Worm (Caenorhabditis elegans) whole organism, young adult: ENCODE results near the gene lys-10.

Experiments used
- B0336.3 ChIP-seq: fragments of 200-800 bp; sonication (Bioruptor generic); IDR thresholded peaks from 2 replicates; pipeline ENCODE4 v1.3.6; 2022; ENCODE audit warnings: missing genetic modification characterization, missing compliant biosample characterization
- F10E7.11 ChIP-seq: sonication (generic microtip); optimal IDR thresholded peaks from 2 replicates; lab custom pipeline; 2017; ENCODE audit warnings: mild to moderate bottlenecking, missing genetic modification characterization, moderate library complexity, missing compliant biosample characterization
- F22D6.2 ChIP-seq: sonication (generic microtip); optimal IDR thresholded peaks from 2 replicates; lab custom pipeline; 2016; ENCODE audit warnings: mild to moderate bottlenecking, missing genetic modification characterization, missing compliant biosample characterization
- F33H1.4 ChIP-seq: fragments of 200-800 bp; sonication (Bioruptor generic); IDR thresholded peaks from 2 replicates; pipeline ENCODE4 v1.3.6; 2022; ENCODE audit warnings: missing genetic modification reagents, missing genetic modification characterization, missing compliant biosample characterization
- F49E8.2 ChIP-seq: sonication (generic microtip); optimal IDR thresholded peaks from 3 replicates; lab custom pipeline; 2017; ENCODE audit warnings: missing genetic modification characterization, mild to moderate bottlenecking, missing compliant biosample characterization, antibody characterized with exemption, moderate library complexity; ENCODE audit not compliant: insufficient read depth
- F57A8.1 ChIP-seq: fragments of 200-800 bp; sonication (Bioruptor generic); optimal IDR thresholded peaks from 2 replicates; lab custom pipeline; 2018; ENCODE audit warnings: mild to moderate bottlenecking, missing genetic modification characterization, moderate library complexity, missing compliant biosample characterization
- Y79H2A.3 ChIP-seq: fragments of 200-800 bp; sonication (Bioruptor generic); conservative IDR thresholded peaks from 2 replicates; pipeline ENCODE4 v1.3.6; 2022; ENCODE audit warnings: missing genetic modification reagents, missing genetic modification characterization, missing compliant biosample characterization
- akir-1 ChIP-seq: fragments of 200-800 bp; sonication (Bioruptor generic); optimal IDR thresholded peaks from 2 replicates; lab custom pipeline; 2018; ENCODE audit warnings: mild to moderate bottlenecking, missing genetic modification characterization, moderate library complexity, missing compliant biosample characterization
- ama-1 ChIP-seq, 3 experiments: fragments of 150-350 bp in 1 of 3; sonication (generic microtip) in 2 of 3; optimal IDR thresholded peaks; 2 replicates each; lab custom pipeline; 2014 to 2018; ENCODE audit warnings: missing biosample characterization in 2 of 3, missing genetic modification characterization in 2 of 3, missing genetic modification reagents in 2 of 3
- aptf-3 ChIP-seq: fragments of 200-800 bp; sonication (Bioruptor generic); IDR thresholded peaks from 2 replicates; pipeline ENCODE4 v1.3.6; 2022; ENCODE audit warnings: missing genetic modification characterization, missing compliant biosample characterization
- attf-6 ChIP-seq: fragments of 200-800 bp; sonication (Bioruptor generic); IDR thresholded peaks from 2 replicates; pipeline ENCODE4 v1.3.6; 2022; ENCODE audit warnings: missing genetic modification reagents, missing genetic modification characterization, missing compliant biosample characterization
- bed-1 ChIP-seq: fragments of 200-800 bp; sonication (Bioruptor generic); IDR thresholded peaks from 2 replicates; pipeline ENCODE4 v1.3.6; 2022; ENCODE audit warnings: missing genetic modification reagents, missing genetic modification characterization, missing compliant biosample characterization
- ceh-27 ChIP-seq: fragments of 200-800 bp; sonication (Bioruptor generic); optimal IDR thresholded peaks from 2 replicates; lab custom pipeline; 2018; ENCODE audit warnings: mild to moderate bottlenecking, missing genetic modification characterization, moderate library complexity, missing compliant biosample characterization
- ceh-40 ChIP-seq: fragments of 200-800 bp; sonication (Bioruptor generic); IDR thresholded peaks from 2 replicates; pipeline ENCODE4 v1.3.6; 2022; ENCODE audit warnings: missing genetic modification characterization, missing compliant biosample characterization
- dox-1 ChIP-seq: fragments of 200-800 bp; sonication (Bioruptor generic); IDR thresholded peaks from 2 replicates; pipeline ENCODE4 v1.3.6; 2022; ENCODE audit warnings: missing genetic modification reagents, missing genetic modification characterization, missing compliant biosample characterization
- fkh-3 ChIP-seq: sonication (generic microtip); optimal IDR thresholded peaks from 2 replicates; lab custom pipeline; 2016; ENCODE audit warnings: mild to moderate bottlenecking, missing genetic modification characterization, missing compliant biosample characterization
- him-1 ChIP-seq: sonication (generic microtip); optimal IDR thresholded peaks from 2 replicates; lab custom pipeline; 2016; ENCODE audit warnings: missing genotype, missing genetic modification reagents, missing genetic modification characterization, missing compliant biosample characterization
- hrde-1 ChIP-seq: sonication (generic microtip); optimal IDR thresholded peaks from 2 replicates; lab custom pipeline; 2016; ENCODE audit warnings: missing genetic modification characterization, mild to moderate bottlenecking, missing compliant biosample characterization, moderate library complexity, missing genotype, missing genetic modification reagents, borderline replicate concordance
- hsf-1 ChIP-seq: fragments of 200-800 bp; sonication (Bioruptor generic); IDR thresholded peaks from 2 replicates; pipeline ENCODE4 v1.3.6; 2022; ENCODE audit warnings: missing genetic modification reagents, missing genetic modification characterization, missing compliant biosample characterization
- lin-26 ChIP-seq: fragments of 200-800 bp; sonication (Bioruptor generic); IDR thresholded peaks from 2 replicates; pipeline ENCODE4 v1.3.6; 2022; ENCODE audit warnings: missing genetic modification reagents, missing genetic modification characterization, missing compliant biosample characterization
- lin-40 ChIP-seq: sonication (generic microtip); optimal IDR thresholded peaks from 2 replicates; lab custom pipeline; 2016; ENCODE audit warnings: missing genetic modification characterization, mild to moderate bottlenecking, missing compliant biosample characterization, missing genotype, missing genetic modification reagents
- lsy-27 ChIP-seq: sonication (generic microtip); optimal IDR thresholded peaks from 2 replicates; lab custom pipeline; 2017; ENCODE audit warnings: missing genetic modification characterization, mild to moderate bottlenecking, missing compliant biosample characterization, antibody characterized with exemption, missing genotype, borderline replicate concordance; ENCODE audit not compliant: insufficient read depth
- madf-10 ChIP-seq: sonication (generic microtip); optimal IDR thresholded peaks from 2 replicates; lab custom pipeline; 2016; ENCODE audit warnings: mild to moderate bottlenecking, missing genetic modification characterization, missing compliant biosample characterization
- nfya-1 ChIP-seq: sonication (generic microtip); optimal IDR thresholded peaks from 2 replicates; lab custom pipeline; 2017; ENCODE audit warnings: antibody characterized with exemption, missing compliant biosample characterization, missing genetic modification characterization, borderline replicate concordance; ENCODE audit not compliant: insufficient read depth
- nhr-80 ChIP-seq: sonication (generic microtip); optimal IDR thresholded peaks from 2 replicates; lab custom pipeline; 2016; ENCODE audit warnings: missing genetic modification characterization, missing compliant biosample characterization
- pha-4 ChIP-seq: fragments of 150-350 bp; sonication (generic microtip); optimal IDR thresholded peaks from 2 replicates; lab custom pipeline; 2014; ENCODE audit warnings: missing biosample characterization, missing genetic modification reagents, missing genetic modification characterization
- rec-8 ChIP-seq, 2 experiments: sonication (generic microtip); optimal IDR thresholded peaks; 2 replicates each; lab custom pipeline; 2016; ENCODE audit warnings: mild to moderate bottlenecking in 2 of 2, missing genetic modification characterization in 2 of 2, missing genetic modification reagents in 2 of 2, missing genotype in 2 of 2, missing biosample characterization in 1 of 2, missing compliant biosample characterization in 1 of 2, moderate library complexity in 1 of 2
- snpc-4 ChIP-seq, 5 experiments: fragments of 150-350 bp in 1 of 5; sonication (generic microtip) in 4 of 5; optimal IDR thresholded peaks; 2 replicates each; lab custom pipeline; 2014 to 2018; ENCODE audit warnings: missing genetic modification characterization in 5 of 5, missing biosample characterization in 3 of 5, antibody characterized with exemption in 2 of 5, mild to moderate bottlenecking in 2 of 5, missing compliant biosample characterization in 2 of 5, missing genotype in 2 of 5, moderate library complexity in 2 of 5, missing genetic modification reagents in 1 of 5
- tlf-1 ChIP-seq: fragments of 200-800 bp; sonication (Bioruptor generic); optimal IDR thresholded peaks from 2 replicates; lab custom pipeline; 2018; ENCODE audit warnings: mild to moderate bottlenecking, missing genetic modification characterization, missing compliant biosample characterization
- unc-130 ChIP-seq: sonication (generic microtip); optimal IDR thresholded peaks from 2 replicates; lab custom pipeline; 2016; ENCODE audit warnings: missing genetic modification reagents, missing genetic modification characterization, missing compliant biosample characterization
- xnd-1 ChIP-seq: sonication (generic microtip); optimal IDR thresholded peaks from 2 replicates; lab custom pipeline; 2016; ENCODE audit warnings: missing genotype, missing genetic modification reagents, missing genetic modification characterization, missing compliant biosample characterization

lys-10 gene

DNA sequence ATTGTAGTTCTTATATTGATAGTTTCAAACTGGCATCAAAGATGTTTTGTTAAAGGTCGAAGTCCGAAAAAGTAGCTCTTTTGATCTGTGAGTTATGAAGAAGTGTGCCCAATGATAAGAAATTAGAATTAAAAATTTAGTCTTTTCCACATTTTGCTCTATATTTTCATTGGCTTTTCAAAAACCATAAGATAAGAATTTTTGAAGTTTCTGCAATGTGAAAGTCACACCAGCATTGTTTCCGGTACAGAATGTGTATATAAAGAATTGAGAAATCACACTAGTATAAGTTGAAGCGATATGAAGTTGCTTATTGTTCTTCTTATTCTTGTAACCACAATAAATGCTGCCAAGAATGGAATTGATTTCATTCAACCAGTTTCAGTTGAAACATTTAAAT is at the start of gene lys-10:
Gene lys-10 (plus strand): TSS at position 301 of the 400 bp plus-strand sequence.
- TF ChIP-seq ceh-27 (GFP tag; lab: Kevin White, UChicago) = no peak

DNA sequence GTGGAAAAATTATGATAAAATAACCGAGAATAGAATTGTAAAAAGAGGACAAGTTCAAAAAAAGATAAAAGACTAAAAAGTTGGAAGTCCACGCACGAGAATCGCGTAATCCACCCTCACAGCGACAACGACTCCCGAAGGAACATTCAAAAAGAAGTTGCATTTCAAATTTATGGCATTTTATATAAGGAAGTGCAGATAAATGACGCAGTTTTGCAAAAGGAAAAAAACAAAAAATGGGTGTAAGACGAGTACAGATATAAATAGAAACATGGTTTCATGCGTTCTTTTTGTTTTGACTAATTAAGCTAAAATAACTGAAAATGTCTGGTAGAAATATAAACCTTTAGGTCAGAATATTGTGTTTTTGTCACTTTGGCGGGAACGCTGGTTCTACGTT is 49.4 kb upstream of the lys-10 start:
- TF ChIP-seq F57A8.1 (GFP tag; lab: Kevin White, UChicago) (no peak), F22D6.2 (tag; lab: Kevin White, UChicago) (no peak), lsy-27 (no peak), F10E7.11 (tag; lab: Kevin White, UChicago) (no peak), akir-1 (GFP tag; lab: Kevin White, UChicago) (no peak), madf-10 (tag; lab: Kevin White, UChicago) (no peak), rec-8 (tag; optimal IDR thresholded peaks at IDR 0.05; lab: Kevin White, UChicago) (no peak), pha-4 (no peak), F33H1.4 (GFP tag; lab: Robert Waterston, UW) (no peak), bed-1 (GFP tag; lab: Robert Waterston, UW) (no peak), lin-40 (tag; lab: Kevin White, UChicago) (no peak), dox-1 (GFP tag; lab: Robert Waterston, UW) (no peak)

DNA sequence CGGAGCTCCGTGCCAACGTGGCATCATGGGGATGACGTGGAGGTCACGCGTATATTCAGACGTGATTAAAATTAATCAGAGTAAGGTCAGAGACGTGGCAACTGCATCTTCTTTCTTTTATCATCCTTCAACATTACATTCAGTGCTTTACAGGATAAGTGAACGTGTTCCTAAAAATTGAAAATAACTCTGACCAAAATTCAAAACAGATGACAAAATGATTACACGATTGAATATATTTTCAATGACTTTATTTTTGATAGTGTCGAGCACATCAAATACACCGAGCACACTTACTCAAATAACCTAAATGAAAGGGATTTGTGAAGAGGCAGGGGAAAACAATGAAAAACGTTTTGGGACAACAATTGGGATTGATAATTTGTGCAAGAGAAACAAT is 46.3 kb upstream of the lys-10 start, which contains the start of gene K07H8.9:
Gene K07H8.9 (minus strand): TSS at position 125 of the 400 bp plus-strand sequence.
- TF ChIP-seq ama-1 (optimal IDR thresholded peaks at IDR 0.05; lab: Kevin White, UChicago) (no peak), ama-1 (GFP tag; optimal IDR thresholded peaks at IDR 0.05; lab: Kevin White, UChicago) (peak in 1 of 2 experiments; percentile 85), unc-130 (peak; percentile 38), Y79H2A.3 (GFP tag; lab: Robert Waterston, UW) (0 out of 2 replicates have a peak, but pooled peaks have one; percentile 8), him-1 (peak; percentile 31), attf-6 (GFP tag; lab: Robert Waterston, UW) (0 out of 2 replicates have a peak, but pooled peaks have one; percentile 16), aptf-3 (GFP tag; lab: Robert Waterston, UW) (no peak), xnd-1 (tag; lab: Kevin White, UChicago) (peak; percentile 15), F49E8.2 (peak; percentile 82), F10E7.11 (tag; lab: Kevin White, UChicago) (no peak), nfya-1 (tag; lab: Kevin White, UChicago) (no peak), ceh-40 (GFP tag; lab: Robert Waterston, UW) (0 out of 2 replicates have a peak, but pooled peaks have one; percentile 20), hrde-1 (peak; percentile 91), hsf-1 (GFP tag; lab: Robert Waterston, UW) (peak; percentile 57; the same call in 1 of the 2 replicates), B0336.3 (GFP tag; lab: Robert Waterston, UW) (peak; percentile 33; the same call in 1 of the 2 replicates), snpc-4 (GFP tag; optimal IDR thresholded peaks at IDR 0.05; lab: Kevin White, UChicago) (no peak), snpc-4 (tag; optimal IDR thresholded peaks at IDR 0.05; lab: Kevin White, UChicago) (peak in 2 of 4 experiments; percentile 27 to 29), rec-8 (tag; optimal IDR thresholded peaks at IDR 0.05; lab: Kevin White, UChicago) (peak in 1 of 2 experiments; percentile 26), nhr-80 (tag; lab: Kevin White, UChicago) (no peak), fkh-3 (tag; lab: Kevin White, UChicago) (peak; percentile 6), tlf-1 (GFP tag; lab: Kevin White, UChicago) (peak; percentile 40)

DNA sequence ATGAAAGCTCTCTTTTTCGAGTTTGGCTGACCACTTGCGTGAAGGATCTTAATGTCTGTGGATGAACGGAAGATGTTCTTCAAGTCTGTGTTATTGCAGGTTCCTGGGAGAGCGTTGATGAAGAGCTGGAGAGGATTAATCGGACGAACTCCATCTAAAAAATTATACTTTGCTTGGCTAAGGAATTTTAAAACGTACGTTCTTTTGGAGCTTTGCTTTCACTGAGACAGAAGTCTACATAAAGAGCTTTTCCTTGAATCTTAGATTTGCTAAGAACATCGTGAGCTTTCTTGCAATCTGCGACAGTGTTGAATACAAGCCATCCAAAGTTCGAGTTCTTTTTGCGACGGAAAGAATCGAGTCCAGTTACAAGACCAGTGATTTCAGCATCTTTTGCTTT is 45.3 kb upstream of the lys-10 start:
- TF ChIP-seq lin-26 (GFP tag; lab: Robert Waterston, UW) (0 out of 2 replicates have a peak, but pooled peaks have one; percentile 52), snpc-4 (GFP tag; optimal IDR thresholded peaks at IDR 0.05; lab: Kevin White, UChicago) (no peak), snpc-4 (tag; optimal IDR thresholded peaks at IDR 0.05; lab: Kevin White, UChicago) (no peak)
